Fruit fly (Drosophila melanogaster): ENCODE results near the gene Hrb27C.

DNA sequence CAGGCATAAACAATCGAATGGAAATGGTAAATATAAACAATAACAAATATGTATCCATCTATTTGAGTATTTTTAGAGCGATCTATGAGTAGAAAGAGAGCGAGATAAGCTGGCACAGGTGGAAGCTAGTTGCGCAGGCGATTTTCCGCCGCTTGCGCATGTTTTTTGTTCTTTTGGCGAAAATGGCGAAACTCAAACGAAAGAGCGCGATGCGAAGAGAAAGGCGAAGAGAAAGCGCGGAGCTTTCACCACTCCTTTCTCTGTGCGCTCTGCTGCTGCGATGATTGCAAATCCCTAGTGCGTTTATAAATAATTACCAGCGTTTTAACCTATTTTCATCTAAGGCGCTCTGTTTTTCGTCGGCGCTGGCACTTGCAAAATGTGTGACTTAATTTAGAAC is 21.2 kb downstream of the Hrb27C start:
- TF ChIP-seq CG7101 (tag; optimal IDR thresholded peaks at IDR 0.05) (no peak), cnc (optimal IDR thresholded peaks at IDR 0.05) (no peak)
